Worm (Caenorhabditis elegans) whole organism, L2 larva: ENCODE measurements around the gene F13H10.9.
A peak's percentile ranks its signal among the peaks of the same experiment; 100 is the strongest.

Source experiments
- C34F6.9 ChIP-seq: fragments of 150-350 bp; optimal IDR thresholded peaks from 2 replicates; lab custom pipeline; 2014; ENCODE audit warnings: missing biosample characterization, missing genetic modification characterization
- R02D3.7 ChIP-seq: fragments of 150-350 bp; optimal IDR thresholded peaks from 2 replicates; lab custom pipeline; 2014; ENCODE audit warnings: missing biosample characterization, missing genetic modification characterization
- Y55F3AM.14 ChIP-seq: fragments of 200-800 bp; sonication (Bioruptor generic); optimal IDR thresholded peaks from 2 replicates; lab custom pipeline; 2018; ENCODE audit warnings: mild to moderate bottlenecking, missing genetic modification characterization, missing compliant biosample characterization
- alr-1 ChIP-seq: fragments of 150-350 bp; optimal IDR thresholded peaks from 2 replicates; lab custom pipeline; 2014; ENCODE audit warnings: missing biosample characterization, missing genetic modification characterization
- aly-2 ChIP-seq: fragments of 150-350 bp; optimal IDR thresholded peaks from 2 replicates; lab custom pipeline; 2014; ENCODE audit warnings: missing biosample characterization, missing genetic modification characterization
- ama-1 ChIP-seq: fragments of 150-350 bp; optimal IDR thresholded peaks from 2 replicates; lab custom pipeline; 2018; ENCODE audit warnings: inconsistent platforms
- ceh-16 ChIP-seq: fragments of 150-350 bp; optimal IDR thresholded peaks from 2 replicates; lab custom pipeline; 2014; ENCODE audit warnings: missing biosample characterization, missing genetic modification characterization
- crh-2 ChIP-seq: sonication (generic microtip); optimal IDR thresholded peaks from 2 replicates; lab custom pipeline; 2017; ENCODE audit warnings: missing biosample characterization, missing genetic modification characterization
- dmd-4 ChIP-seq: sonication (generic microtip); optimal IDR thresholded peaks from 2 replicates; lab custom pipeline; 2017; ENCODE audit warnings: missing biosample characterization, missing genetic modification characterization
- egl-27 ChIP-seq: sonication (generic microtip); optimal IDR thresholded peaks from 3 replicates; lab custom pipeline; 2017; ENCODE audit warnings: missing biosample characterization, missing genetic modification reagents, missing genetic modification characterization
- elt-1 ChIP-seq: fragments of 150-350 bp; optimal IDR thresholded peaks from 2 replicates; lab custom pipeline; 2014; ENCODE audit warnings: missing biosample characterization, missing genetic modification characterization
- elt-3 ChIP-seq: sonication (generic microtip); optimal IDR thresholded peaks from 2 replicates; lab custom pipeline; 2017; ENCODE audit warnings: missing biosample characterization, missing genetic modification characterization
- fos-1 ChIP-seq: fragments of 150-350 bp; optimal IDR thresholded peaks from 2 replicates; lab custom pipeline; 2014; ENCODE audit warnings: missing biosample characterization, missing genetic modification characterization
- gmeb-1 ChIP-seq: fragments of 150-350 bp; optimal IDR thresholded peaks from 2 replicates; lab custom pipeline; 2014; ENCODE audit warnings: missing biosample characterization, missing genetic modification characterization
- lin-11 ChIP-seq: fragments of 150-350 bp; sonication (generic microtip); optimal IDR thresholded peaks from 2 replicates; lab custom pipeline; 2014; ENCODE audit warnings: missing biosample characterization, missing genetic modification characterization, inconsistent platforms, mixed read lengths
- lin-13 ChIP-seq: fragments of 150-350 bp; optimal IDR thresholded peaks from 2 replicates; lab custom pipeline; 2014; ENCODE audit warnings: missing biosample characterization, missing genetic modification reagents, missing genetic modification characterization
- lin-39 ChIP-seq: fragments of 150-350 bp; optimal IDR thresholded peaks from 2 replicates; lab custom pipeline; 2014; ENCODE audit warnings: missing biosample characterization, missing genetic modification reagents, missing genetic modification characterization
- lsy-2 ChIP-seq, 2 experiments: fragments of 150-350 bp in 1 of 2; sonication (generic microtip) in 1 of 2; optimal IDR thresholded peaks; 2 replicates each; lab custom pipeline; 2014 to 2017; ENCODE audit warnings: missing biosample characterization in 2 of 2, missing genetic modification characterization in 2 of 2
- mab-5 ChIP-seq: fragments of 150-350 bp; optimal IDR thresholded peaks from 2 replicates; lab custom pipeline; 2014; ENCODE audit warnings: missing biosample characterization, missing genetic modification characterization
- mdl-1 ChIP-seq, 2 experiments: fragments of 150-350 bp in 1 of 2; sonication (generic microtip) in 1 of 2; optimal IDR thresholded peaks; 2 replicates each; lab custom pipeline; 2017; ENCODE audit warnings: missing biosample characterization in 2 of 2, missing genetic modification characterization in 2 of 2
- nhr-12 ChIP-seq: fragments of 150-350 bp; optimal IDR thresholded peaks from 2 replicates; lab custom pipeline; 2014; ENCODE audit warnings: missing biosample characterization, missing genetic modification characterization
- nhr-23 ChIP-seq: fragments of 150-350 bp; optimal IDR thresholded peaks from 2 replicates; lab custom pipeline; 2014; ENCODE audit warnings: missing biosample characterization, missing genetic modification reagents, missing genetic modification characterization
- nhr-237 ChIP-seq: fragments of 150-350 bp; optimal IDR thresholded peaks from 2 replicates; lab custom pipeline; 2014; ENCODE audit warnings: missing biosample characterization, missing genetic modification characterization
- nhr-25 ChIP-seq: fragments of 150-350 bp; sonication (generic microtip); optimal IDR thresholded peaks from 3 replicates; lab custom pipeline; 2014; ENCODE audit warnings: missing biosample characterization, missing genetic modification characterization
- nhr-6 ChIP-seq: fragments of 150-350 bp; optimal IDR thresholded peaks from 2 replicates; lab custom pipeline; 2014; ENCODE audit warnings: missing biosample characterization, missing genetic modification characterization
- nhr-77 ChIP-seq: fragments of 150-350 bp; optimal IDR thresholded peaks from 2 replicates; lab custom pipeline; 2014; ENCODE audit warnings: missing biosample characterization, missing genetic modification characterization
- peb-1 ChIP-seq: fragments of 150-350 bp; optimal IDR thresholded peaks from 2 replicates; lab custom pipeline; 2014; ENCODE audit warnings: missing biosample characterization, missing genetic modification characterization
- skn-1 ChIP-seq: sonication (generic microtip); optimal IDR thresholded peaks from 2 replicates; lab custom pipeline; 2017; ENCODE audit warnings: missing biosample characterization, missing genetic modification characterization
- sma-3 ChIP-seq: sonication (generic microtip); optimal IDR thresholded peaks from 2 replicates; lab custom pipeline; 2016; ENCODE audit warnings: missing genetic modification reagents, missing genetic modification characterization, missing compliant biosample characterization
- sma-9 ChIP-seq, 2 experiments: fragments of 150-350 bp in 1 of 2; sonication (generic microtip) in 1 of 2; optimal IDR thresholded peaks; 2 replicates each; lab custom pipeline; 2014 to 2016; ENCODE audit warnings: missing genetic modification characterization in 2 of 2, mild to moderate bottlenecking in 1 of 2, missing biosample characterization in 1 of 2, missing compliant biosample characterization in 1 of 2, missing genetic modification reagents in 1 of 2, moderate library complexity in 1 of 2
- snpc-4 ChIP-seq: fragments of 150-350 bp; optimal IDR thresholded peaks from 2 replicates; lab custom pipeline; 2014; ENCODE audit warnings: missing biosample characterization, missing genetic modification characterization
- unc-39 ChIP-seq: fragments of 150-350 bp; optimal IDR thresholded peaks from 2 replicates; lab custom pipeline; 2014; ENCODE audit warnings: missing biosample characterization, missing genetic modification characterization
- unc-55 ChIP-seq: fragments of 150-350 bp; sonication (generic microtip); optimal IDR thresholded peaks from 3 replicates; lab custom pipeline; 2014; ENCODE audit warnings: missing biosample characterization, missing genetic modification reagents, missing genetic modification characterization
- unc-62 ChIP-seq: fragments of 150-350 bp; optimal IDR thresholded peaks from 2 replicates; lab custom pipeline; 2014; ENCODE audit warnings: missing biosample characterization, missing genetic modification reagents, missing genetic modification characterization
- ztf-1 ChIP-seq: fragments of 200-800 bp; sonication (Bioruptor generic); conservative IDR thresholded peaks from 2 replicates; pipeline ENCODE4 v1.3.6; 2022; ENCODE audit warnings: missing genetic modification characterization, missing compliant biosample characterization
- ztf-11 ChIP-seq: sonication (generic microtip); optimal IDR thresholded peaks from 2 replicates; lab custom pipeline; 2017; ENCODE audit warnings: missing biosample characterization, missing genetic modification characterization
- ztf-4 ChIP-seq: fragments of 150-350 bp; optimal IDR thresholded peaks from 2 replicates; lab custom pipeline; 2014; ENCODE audit warnings: missing biosample characterization, missing genetic modification characterization

The F13H10.9 gene

DNA sequence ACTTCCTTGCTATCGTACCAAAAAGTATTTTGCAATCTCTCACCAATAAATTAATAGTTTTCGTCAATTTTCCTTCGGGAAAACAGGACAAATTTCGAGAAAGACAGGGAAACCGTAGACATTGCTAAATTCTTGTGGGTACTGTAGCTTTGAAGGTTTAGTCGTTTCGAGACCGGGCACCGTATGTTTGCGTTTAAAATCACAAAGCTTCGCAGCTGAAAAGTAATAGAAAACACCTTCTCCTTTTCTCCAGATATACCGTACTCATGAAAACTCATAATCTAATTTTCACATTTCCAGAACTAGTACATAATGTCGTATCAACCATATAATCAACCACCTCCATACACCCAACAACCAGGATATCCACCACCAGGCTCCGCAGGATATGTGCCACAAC lies 7.3 kb downstream of the F13H10.9 start, which contains the start of gene F13H10.6:
F13H10.6 (plus strand) TSS at position 301 of the 400 bp plus-strand sequence.
- TF ChIP-seq C34F6.9 (tag; lab: Kevin White, UChicago) (no peak), unc-62 (GFP tag; lab: Kevin White, UChicago) (no peak), Y55F3AM.14 (GFP tag; lab: Kevin White, UChicago) (no peak), unc-39 (no peak), egl-27 (tag; lab: Kevin White, UChicago) (no peak), nhr-25 (tag; lab: Kevin White, UChicago) (no peak), nhr-12 (tag; lab: Kevin White, UChicago) (no peak), nhr-6 (no peak), alr-1 (no peak), mab-5 (tag; lab: Kevin White, UChicago) (no peak), nhr-237 (tag; lab: Kevin White, UChicago) (no peak), ceh-16 (tag; lab: Kevin White, UChicago) (no peak)

DNA sequence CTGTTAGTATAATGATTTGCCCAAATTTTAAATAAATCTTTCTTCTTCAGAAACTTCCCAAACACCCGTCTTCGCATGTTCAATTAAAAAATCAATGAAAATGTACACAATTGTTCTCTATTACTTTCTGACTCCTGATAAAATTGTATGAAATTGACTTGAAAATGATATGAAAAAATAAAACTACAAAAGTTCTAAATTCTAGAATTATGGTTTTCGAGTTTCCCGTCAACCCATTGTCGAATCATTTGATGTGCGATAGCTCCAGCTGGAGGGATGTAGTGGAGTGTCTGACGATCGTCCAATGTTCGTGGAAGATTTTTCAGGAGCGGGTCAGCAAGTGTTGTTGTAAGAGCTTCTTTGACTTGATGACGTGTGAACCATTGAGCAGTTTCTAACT lies 8.2 kb downstream of the F13H10.9 start:
- TF ChIP-seq unc-62 (GFP tag; lab: Kevin White, UChicago) (no peak), nhr-237 (tag; lab: Kevin White, UChicago) (no peak), egl-27 (tag; lab: Kevin White, UChicago) (no peak), lin-13 (GFP tag; lab: Kevin White, UChicago) (no peak), dmd-4 (tag; lab: Kevin White, UChicago) (no peak)
- TF ChIP-seq, all 48 proteins: peak for 0

DNA sequence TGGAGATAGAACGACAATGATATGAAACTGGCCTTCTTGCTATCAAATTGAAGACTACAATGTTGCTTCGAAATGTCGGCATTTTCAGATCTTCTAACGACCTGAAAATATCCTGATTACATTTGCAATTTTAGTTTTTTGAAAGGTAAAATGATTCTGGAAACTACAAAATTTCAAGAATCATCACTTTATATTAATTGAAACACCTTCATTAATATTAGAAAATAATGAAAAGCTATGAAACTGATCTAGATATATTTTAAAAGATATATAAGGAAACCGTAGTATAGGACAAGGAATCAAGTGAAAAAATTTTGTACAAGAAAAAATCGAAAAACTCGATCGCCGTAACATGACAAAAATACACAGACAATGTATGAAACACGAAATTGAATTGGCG lies 10.2 kb downstream of the F13H10.9 start, which contains the start of gene ndx-9:
ndx-9 (minus strand) TSS at position 101 of the 400 bp plus-strand sequence.
- TF ChIP-seq peb-1 (tag; lab: Kevin White, UChicago) (no peak), nhr-23 (tag; lab: Kevin White, UChicago) (no peak), ztf-11 (no peak), lin-11 (no peak), nhr-77 (tag; lab: Kevin White, UChicago) (no peak), ama-1 (no peak), lin-39 (tag; lab: Kevin White, UChicago) (no peak), lsy-2 (tag; optimal IDR thresholded peaks at IDR 0.05; lab: Kevin White, UChicago) (no peak), mab-5 (tag; lab: Kevin White, UChicago) (no peak), sma-9 (GFP tag; optimal IDR thresholded peaks at IDR 0.05; lab: Kevin White, UChicago) (no peak), sma-9 (tag; optimal IDR thresholded peaks at IDR 0.05; lab: Kevin White, UChicago) (no peak), crh-2 (tag; lab: Kevin White, UChicago) (no peak), gmeb-1 (tag; lab: Kevin White, UChicago) (no peak), elt-1 (no peak), aly-2 (tag; lab: Kevin White, UChicago) (no peak), unc-55 (GFP tag; lab: Kevin White, UChicago) (no peak), ceh-16 (tag; lab: Kevin White, UChicago) (no peak)
- TF ChIP-seq, all 48 proteins: peak for 0

DNA sequence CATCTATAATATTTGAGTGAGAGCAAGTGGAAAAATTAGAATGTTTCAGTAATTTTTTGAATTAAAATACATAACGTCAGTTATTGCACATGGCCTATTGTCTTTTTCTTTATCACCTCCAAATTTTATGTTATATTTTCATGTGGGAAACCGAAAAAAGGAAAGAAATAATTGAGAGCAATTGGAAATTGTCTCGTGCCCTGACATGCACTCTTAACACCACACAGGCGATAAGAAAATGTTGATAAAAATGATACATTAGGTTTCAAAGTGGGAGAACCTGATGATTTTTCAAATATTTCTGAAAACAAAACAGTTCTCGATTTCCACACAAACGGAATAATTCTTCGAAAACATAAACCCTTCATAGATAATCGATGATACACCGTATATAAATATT lies 14.2 kb downstream of the F13H10.9 start, which contains the start of gene F13H10.3:
F13H10.3 (minus strand) TSS at position 73 of the 400 bp plus-strand sequence.
- TF ChIP-seq R02D3.7 (tag; lab: Kevin White, UChicago), result no peak
- TF ChIP-seq alr-1, result no peak
- no peak for TF ChIP-seq snpc-4
- TF ChIP-seq fos-1, result peak; percentile 59
- peak; percentile 31 for TF ChIP-seq sma-9 (GFP tag; optimal IDR thresholded peaks at IDR 0.05; lab: Kevin White, UChicago)
- TF ChIP-seq sma-9 (tag; optimal IDR thresholded peaks at IDR 0.05; lab: Kevin White, UChicago), result no peak
- TF ChIP-seq crh-2 (tag; lab: Kevin White, UChicago), result peak; percentile 62
- no peak for TF ChIP-seq Y55F3AM.14 (GFP tag; lab: Kevin White, UChicago)
- TF ChIP-seq ceh-16 (tag; lab: Kevin White, UChicago), result no peak
- no peak for TF ChIP-seq sma-3 (GFP tag; lab: Kevin White, UChicago)
- no peak for TF ChIP-seq elt-3 (tag; lab: Kevin White, UChicago)
- TF ChIP-seq ztf-4 (tag; lab: Kevin White, UChicago), result no peak
- TF ChIP-seq dmd-4 (tag; lab: Kevin White, UChicago), result no peak
- TF ChIP-seq unc-62 (GFP tag; lab: Kevin White, UChicago), result no peak
- TF ChIP-seq mdl-1 (tag; optimal IDR thresholded peaks at IDR 0.05; lab: Kevin White, UChicago), result peak in 1 of 2 experiments; percentile 27
- TF ChIP-seq skn-1, result no peak
- no peak for TF ChIP-seq ztf-1
- TF ChIP-seq unc-55 (GFP tag; lab: Kevin White, UChicago), result no peak
- TF ChIP-seq, all 48 proteins: peak for 4
